Worm (Caenorhabditis elegans): ENCODE results near the gene K07D4.9.

ce11 chrII:4045396-4045795 lies 17.0 kb downstream of the K07D4.9 start, which contains the start of gene K07D4.2:
- TF ChIP-seq pes-1 (GFP tag; IDR thresholded peaks at IDR 0.05): no peak
- TF ChIP-seq ceh-36 (tag; optimal IDR thresholded peaks at IDR 0.05): no peak
- no peak for TF ChIP-seq hmbx-1 (tag; optimal IDR thresholded peaks at IDR 0.05)
- TF ChIP-seq tra-4 (tag; optimal IDR thresholded peaks at IDR 0.05): no peak
- no peak for TF ChIP-seq aly-1 (tag; optimal IDR thresholded peaks at IDR 0.05)
- TF ChIP-seq F13C5.2 (tag; optimal IDR thresholded peaks at IDR 0.05): no peak
